Worm (Caenorhabditis elegans) whole organism, L3 larva: Measurements from ENCODE around the gene mlp-1.

Experiments used
- R02D3.7 ChIP-seq: fragments of 150-350 bp; optimal IDR thresholded peaks from 2 replicates; lab custom pipeline; 2014; ENCODE audit warnings: missing biosample characterization, missing genetic modification characterization
- ZK546.5 ChIP-seq: sonication (generic microtip); optimal IDR thresholded peaks from 2 replicates; lab custom pipeline; 2017; ENCODE audit warnings: missing biosample characterization, missing genetic modification characterization
- aly-2 ChIP-seq: fragments of 150-350 bp; optimal IDR thresholded peaks from 2 replicates; lab custom pipeline; 2014; ENCODE audit warnings: missing biosample characterization, missing genetic modification characterization
- ama-1 ChIP-seq: fragments of 150-350 bp; optimal IDR thresholded peaks from 2 replicates; lab custom pipeline; 2018
- ceh-16 ChIP-seq: sonication (generic microtip); optimal IDR thresholded peaks from 2 replicates; lab custom pipeline; 2017; ENCODE audit warnings: missing biosample characterization, missing genetic modification characterization
- ceh-28 ChIP-seq: fragments of 150-350 bp; optimal IDR thresholded peaks from 2 replicates; lab custom pipeline; 2014; ENCODE audit warnings: missing biosample characterization, missing genetic modification reagents, missing genetic modification characterization
- ceh-82 ChIP-seq: fragments of 150-350 bp; optimal IDR thresholded peaks from 2 replicates; lab custom pipeline; 2014; ENCODE audit warnings: missing biosample characterization, missing genetic modification characterization
- ceh-9 ChIP-seq: sonication (generic microtip); optimal IDR thresholded peaks from 2 replicates; lab custom pipeline; 2018; ENCODE audit warnings: missing biosample characterization, missing genetic modification characterization
- daf-12 ChIP-seq: fragments of 150-350 bp; optimal IDR thresholded peaks from 2 replicates; lab custom pipeline; 2014; ENCODE audit warnings: missing biosample characterization, missing genetic modification reagents, missing genetic modification characterization
- egl-5 ChIP-seq: fragments of 150-350 bp; optimal IDR thresholded peaks from 2 replicates; lab custom pipeline; 2017; ENCODE audit warnings: missing biosample characterization, missing genetic modification reagents, missing genetic modification characterization, inconsistent platforms
- elt-1 ChIP-seq: fragments of 150-350 bp; optimal IDR thresholded peaks from 2 replicates; lab custom pipeline; 2014; ENCODE audit warnings: missing biosample characterization, missing genetic modification characterization
- elt-2 ChIP-seq: sonication (generic microtip); optimal IDR thresholded peaks from 2 replicates; lab custom pipeline; 2016; ENCODE audit warnings: missing genetic modification reagents, mild to moderate bottlenecking, missing genetic modification characterization, missing compliant biosample characterization
- elt-3 ChIP-seq, 3 experiments: fragments of 150-350 bp in 1 of 3; sonication (generic microtip) in 2 of 3; optimal IDR thresholded peaks; 2 replicates in 2 of 3; 4 replicates in 1 of 3; lab custom pipeline; 2014 to 2017; ENCODE audit warnings: missing biosample characterization in 3 of 3, missing genetic modification characterization in 3 of 3
- eor-1 ChIP-seq, 2 experiments: fragments of 150-350 bp; optimal IDR thresholded peaks; 2 replicates each; lab custom pipeline; 2014 to 2018; ENCODE audit warnings: missing biosample characterization in 2 of 2, missing genetic modification characterization in 2 of 2
- fkh-10 ChIP-seq: sonication (generic microtip); optimal IDR thresholded peaks from 2 replicates; lab custom pipeline; 2017; ENCODE audit warnings: missing biosample characterization, missing genetic modification reagents, missing genetic modification characterization
- fkh-2 ChIP-seq: fragments of 150-350 bp; optimal IDR thresholded peaks from 2 replicates; lab custom pipeline; 2014; ENCODE audit warnings: missing biosample characterization, missing genetic modification reagents, missing genetic modification characterization
- fos-1 ChIP-seq: fragments of 150-350 bp; optimal IDR thresholded peaks from 2 replicates; lab custom pipeline; 2014; ENCODE audit warnings: missing biosample characterization, missing genetic modification characterization
- hmg-11 ChIP-seq: sonication (generic microtip); optimal IDR thresholded peaks from 2 replicates; lab custom pipeline; 2016; ENCODE audit warnings: missing genetic modification characterization, missing compliant biosample characterization
- jun-1 ChIP-seq: fragments of 150-350 bp; optimal IDR thresholded peaks from 2 replicates; lab custom pipeline; 2014; ENCODE audit warnings: missing biosample characterization, missing genetic modification reagents, missing genetic modification characterization
- lin-15B ChIP-seq: fragments of 150-350 bp; optimal IDR thresholded peaks from 2 replicates; lab custom pipeline; 2014; ENCODE audit warnings: missing biosample characterization, missing genetic modification characterization
- lin-39 ChIP-seq: fragments of 150-350 bp; optimal IDR thresholded peaks from 2 replicates; lab custom pipeline; 2018; ENCODE audit warnings: missing biosample characterization, missing genetic modification reagents, missing genetic modification characterization
- lsy-12 ChIP-seq: sonication (generic microtip); optimal IDR thresholded peaks from 2 replicates; lab custom pipeline; 2016; ENCODE audit warnings: mild to moderate bottlenecking, missing genetic modification characterization, missing compliant biosample characterization
- mml-1 ChIP-seq: fragments of 150-350 bp; sonication (generic microtip); optimal IDR thresholded peaks from 3 replicates; lab custom pipeline; 2014; ENCODE audit warnings: missing biosample characterization, missing genetic modification characterization
- nfya-1 ChIP-seq: sonication (generic microtip); optimal IDR thresholded peaks from 2 replicates; lab custom pipeline; 2017; ENCODE audit warnings: missing genetic modification characterization, mild to moderate bottlenecking, missing compliant biosample characterization, antibody characterized with exemption, moderate library complexity; ENCODE audit not compliant: insufficient read depth
- nhr-23 ChIP-seq: fragments of 150-350 bp; optimal IDR thresholded peaks from 2 replicates; lab custom pipeline; 2014; ENCODE audit warnings: missing biosample characterization, missing genetic modification reagents, missing genetic modification characterization
- nhr-237 ChIP-seq: fragments of 150-350 bp; optimal IDR thresholded peaks from 2 replicates; lab custom pipeline; 2014; ENCODE audit warnings: missing biosample characterization, missing genetic modification characterization
- nhr-25 ChIP-seq: sonication (generic microtip); optimal IDR thresholded peaks from 2 replicates; lab custom pipeline; 2017; ENCODE audit warnings: missing biosample characterization, missing genetic modification characterization
- nhr-28 ChIP-seq: fragments of 150-350 bp; optimal IDR thresholded peaks from 2 replicates; lab custom pipeline; 2014; ENCODE audit warnings: missing biosample characterization, missing genetic modification characterization
- nhr-43 ChIP-seq: sonication (generic microtip); optimal IDR thresholded peaks from 2 replicates; lab custom pipeline; 2016; ENCODE audit warnings: mild to moderate bottlenecking, missing genetic modification characterization, missing compliant biosample characterization; ENCODE audit not compliant: poor library complexity, severe bottlenecking
- nhr-67 ChIP-seq: fragments of 150-350 bp; optimal IDR thresholded peaks from 2 replicates; lab custom pipeline; 2014; ENCODE audit warnings: missing biosample characterization, missing genetic modification characterization
- nhr-76 ChIP-seq: fragments of 150-350 bp; sonication (generic microtip); optimal IDR thresholded peaks from 5 replicates; lab custom pipeline; 2014; ENCODE audit warnings: missing biosample characterization, missing genetic modification characterization
- nhr-77 ChIP-seq: fragments of 150-350 bp; optimal IDR thresholded peaks from 2 replicates; lab custom pipeline; 2014; ENCODE audit warnings: missing biosample characterization, missing genetic modification characterization
- skn-1 ChIP-seq: fragments of 150-350 bp; optimal IDR thresholded peaks from 2 replicates; lab custom pipeline; 2014; ENCODE audit warnings: missing biosample characterization, missing genetic modification characterization
- snpc-4 ChIP-seq: fragments of 150-350 bp; optimal IDR thresholded peaks from 2 replicates; lab custom pipeline; 2014; ENCODE audit warnings: missing biosample characterization, missing genetic modification characterization
- unc-39 ChIP-seq: sonication (generic microtip); optimal IDR thresholded peaks from 4 replicates; lab custom pipeline; 2017; ENCODE audit warnings: missing biosample characterization, missing genetic modification characterization
- unc-62 ChIP-seq: fragments of 150-350 bp; sonication (generic microtip); optimal IDR thresholded peaks from 4 replicates; lab custom pipeline; 2014; ENCODE audit warnings: missing biosample characterization, missing genetic modification reagents, missing genetic modification characterization
- zag-1 ChIP-seq: fragments of 150-350 bp; optimal IDR thresholded peaks from 2 replicates; lab custom pipeline; 2014; ENCODE audit warnings: missing biosample characterization, missing genetic modification characterization
- ztf-11 ChIP-seq: fragments of 150-350 bp; optimal IDR thresholded peaks from 2 replicates; lab custom pipeline; 2014; ENCODE audit warnings: missing biosample characterization, missing genetic modification characterization
- ztf-4 ChIP-seq: fragments of 150-350 bp; optimal IDR thresholded peaks from 2 replicates; lab custom pipeline; 2014; ENCODE audit warnings: missing biosample characterization, missing genetic modification characterization

The mlp-1 gene

ce11 chrIII:5975005-5975730 lies at the start of gene mlp-1:
Gene mlp-1 (minus strand): TSS chrIII:5975055.
- TF ChIP-seq ama-1 = no peak
- TF ChIP-seq R02D3.7 = no peak
- TF ChIP-seq nhr-67 (tag; lab: Kevin White, UChicago) = no peak
- TF ChIP-seq nfya-1 (tag; lab: Kevin White, UChicago) = no peak
- no peak for TF ChIP-seq eor-1 (tag; optimal IDR thresholded peaks at IDR 0.05; lab: Kevin White, UChicago)
- TF ChIP-seq mml-1 (tag; lab: Kevin White, UChicago) = no peak
- no peak for TF ChIP-seq nhr-77 (tag; lab: Kevin White, UChicago)
- no peak for TF ChIP-seq lin-15B
- TF ChIP-seq nhr-23 (tag; lab: Kevin White, UChicago) = no peak
- TF ChIP-seq ceh-28 = no peak
- TF ChIP-seq snpc-4 = no peak
- TF ChIP-seq elt-2 (tag; lab: Kevin White, UChicago) = no peak
- TF ChIP-seq elt-3 (tag; optimal IDR thresholded peaks at IDR 0.05; lab: Kevin White, UChicago) = no peak
- no peak for TF ChIP-seq nhr-237 (tag; lab: Kevin White, UChicago)
- TF ChIP-seq ztf-11 = no peak
- no peak for TF ChIP-seq ceh-9
- no peak for TF ChIP-seq unc-39 (tag; lab: Kevin White, UChicago)

ce11 chrIII:6019512-6020209 lies 44.8 kb upstream of the mlp-1 start, which contains the start of the genes npp-10 and cyk-3:
Gene npp-10 (minus strand): TSS chrIII:6019562.
Gene cyk-3 (plus strand): TSS chrIII:6020159.
- TF ChIP-seq aly-2 (tag; lab: Kevin White, UChicago) (no peak), lsy-12 (tag; lab: Kevin White, UChicago) (no peak), ceh-28 (no peak), nhr-23 (tag; lab: Kevin White, UChicago) (peak; percentile 35), eor-1 (tag; optimal IDR thresholded peaks at IDR 0.05; lab: Kevin White, UChicago) (no peak), fos-1 (tag; lab: Kevin White, UChicago) (no peak), elt-2 (tag; lab: Kevin White, UChicago) (no peak), ceh-82 (tag; lab: Kevin White, UChicago) (no peak), zag-1 (no peak), nhr-28 (tag; lab: Kevin White, UChicago) (no peak), ceh-16 (no peak), lin-15B (peak; percentile 69), elt-3 (tag; optimal IDR thresholded peaks at IDR 0.05; lab: Kevin White, UChicago) (no peak), fkh-10 (GFP tag; lab: Kevin White, UChicago) (no peak), elt-1 (tag; lab: Kevin White, UChicago) (no peak), nhr-77 (tag; lab: Kevin White, UChicago) (no peak), unc-62 (GFP tag; lab: Kevin White, UChicago) (no peak), skn-1 (tag; lab: Kevin White, UChicago) (no peak), ceh-9 (no peak), mml-1 (tag; lab: Kevin White, UChicago) (no peak), fkh-2 (tag; lab: Kevin White, UChicago) (no peak), egl-5 (tag; lab: Kevin White, UChicago) (peak; percentile 2), R02D3.7 (no peak), daf-12 (no peak), ZK546.5 (tag; lab: Kevin White, UChicago) (no peak), nhr-237 (tag; lab: Kevin White, UChicago) (no peak), nhr-25 (tag; lab: Kevin White, UChicago) (no peak), nhr-76 (tag; lab: Kevin White, UChicago) (no peak), nhr-43 (tag; lab: Kevin White, UChicago) (no peak), jun-1 (tag; lab: Kevin White, UChicago) (no peak), hmg-11 (tag; lab: Kevin White, UChicago) (no peak), nhr-67 (tag; lab: Kevin White, UChicago) (no peak), lin-39 (tag; lab: Kevin White, UChicago) (peak; percentile 32), ztf-4 (tag; lab: Kevin White, UChicago) (no peak)
